Worm (Caenorhabditis elegans) whole organism, early embryonic: ENCODE data around the gene fbxb-50.

Experiments
- B0310.2 ChIP-seq: sonication (generic microtip); optimal IDR thresholded peaks from 2 replicates; lab custom pipeline; 2016; ENCODE audit warnings: mild to moderate bottlenecking, missing genetic modification characterization, missing compliant biosample characterization
- F13C5.2 ChIP-seq: sonication (generic microtip); optimal IDR thresholded peaks from 2 replicates; lab custom pipeline; 2017; ENCODE audit warnings: mild to moderate bottlenecking, missing genetic modification characterization, inconsistent platforms, missing compliant biosample characterization
- ama-1 ChIP-seq: fragments of 150-350 bp; optimal IDR thresholded peaks from 2 replicates; lab custom pipeline; 2014
- ceh-13 ChIP-seq: fragments of 200-800 bp; sonication (Bioruptor generic); optimal IDR thresholded peaks from 2 replicates; lab custom pipeline; 2018; ENCODE audit warnings: mild to moderate bottlenecking, missing genetic modification characterization, missing compliant biosample characterization
- ceh-36 ChIP-seq: sonication (generic microtip); optimal IDR thresholded peaks from 2 replicates; lab custom pipeline; 2016; ENCODE audit warnings: missing genetic modification characterization, inconsistent platforms, missing compliant biosample characterization
- ets-7 ChIP-seq: sonication (generic microtip); optimal IDR thresholded peaks from 2 replicates; lab custom pipeline; 2016; ENCODE audit warnings: missing genotype, missing genetic modification characterization, missing compliant biosample characterization
- flt-1 ChIP-seq: fragments of 200-800 bp; sonication (Bioruptor generic); IDR thresholded peaks from 2 replicates; pipeline ENCODE4 v1.3.6; 2022; ENCODE audit warnings: missing genetic modification characterization, missing compliant biosample characterization
- hmbx-1 ChIP-seq: sonication (generic microtip); optimal IDR thresholded peaks from 2 replicates; lab custom pipeline; 2016; ENCODE audit warnings: mild to moderate bottlenecking, missing genetic modification characterization, missing compliant biosample characterization
- hmg-4 ChIP-seq: fragments of 200-800 bp; sonication (Bioruptor generic); optimal IDR thresholded peaks from 2 replicates; lab custom pipeline; 2018; ENCODE audit warnings: mild to moderate bottlenecking, missing genetic modification characterization, missing compliant biosample characterization
- hnd-1 ChIP-seq: sonication (generic microtip); optimal IDR thresholded peaks from 2 replicates; lab custom pipeline; 2016; ENCODE audit warnings: missing genetic modification characterization, missing compliant biosample characterization
- pes-1 ChIP-seq: fragments of 200-800 bp; sonication (Bioruptor generic); IDR thresholded peaks from 2 replicates; pipeline ENCODE4 v1.3.6; 2022; ENCODE audit warnings: missing genetic modification reagents, missing genetic modification characterization, missing compliant biosample characterization
- scrt-1 ChIP-seq: fragments of 200-800 bp; sonication (Bioruptor generic); IDR thresholded peaks from 2 replicates; pipeline ENCODE4 v1.3.6; 2022; ENCODE audit warnings: missing genetic modification characterization, missing compliant biosample characterization
- sea-1 ChIP-seq: fragments of 200-800 bp; sonication (Bioruptor generic); conservative IDR thresholded peaks from 2 replicates; pipeline ENCODE4 v1.3.6; 2022; ENCODE audit warnings: missing genetic modification characterization, missing compliant biosample characterization
- tra-4 ChIP-seq: sonication (generic microtip); optimal IDR thresholded peaks from 2 replicates; lab custom pipeline; 2017; ENCODE audit warnings: missing genetic modification characterization, missing compliant biosample characterization

ce11 chrII:1584140-1584539 lies 27.9 kb downstream of the fbxb-50 start, which contains the start of gene clec-21:
- TF ChIP-seq ama-1 (lab: Kevin White, UChicago) (no peak), ceh-36 (tag; lab: Kevin White, UChicago) (no peak), ets-7 (tag; lab: Kevin White, UChicago) (no peak), hmg-4 (no peak), hmbx-1 (tag; lab: Kevin White, UChicago) (no peak), flt-1 (no peak), pes-1 (GFP tag; lab: Robert Waterston, UW) (no peak), hnd-1 (no peak), scrt-1 (no peak), sea-1 (GFP tag; lab: Robert Waterston, UW) (no peak), tra-4 (no peak), F13C5.2 (tag; lab: Kevin White, UChicago) (no peak), ceh-13 (GFP tag; lab: Kevin White, UChicago) (no peak), B0310.2 (tag; lab: Kevin White, UChicago) (no peak)
